Worm (Caenorhabditis elegans): ENCODE results near the gene F17C11.6.

The F17C11.6 gene

ce11 chrV:10954832-10955231 lies at the start of gene F17C11.6:
Gene F17C11.6 (plus strand): TSS chrV:10955121.
- TF ChIP-seq elt-2 (tag; optimal IDR thresholded peaks at IDR 0.05) (peak; percentile 70), pqm-1 (tag; optimal IDR thresholded peaks at IDR 0.05) (peak; percentile 82), lsy-12 (tag; optimal IDR thresholded peaks at IDR 0.05) (no peak)

ce11 chrV:10909071-10909470 lies 45.9 kb upstream of the F17C11.6 start, which contains the start of gene zzz-1:
Gene zzz-1 (minus strand): TSS chrV:10909171.
- TF ChIP-seq elt-1 (tag; optimal IDR thresholded peaks at IDR 0.05) = peak; percentile 86
- TF ChIP-seq unc-39 (tag; optimal IDR thresholded peaks at IDR 0.05) = no peak

- TF ChIP-seq ztf-4 (tag; optimal IDR thresholded peaks at IDR 0.05) (no peak), skn-1 (tag; optimal IDR thresholded peaks at IDR 0.05) (no peak), R02D3.7 (tag; optimal IDR thresholded peaks at IDR 0.05) (no peak), ama-1 (optimal IDR thresholded peaks at IDR 0.05) (no peak), sea-2 (GFP tag; optimal IDR thresholded peaks at IDR 0.05) (no peak), unc-62 (GFP tag; optimal IDR thresholded peaks at IDR 0.05) (no peak), nhr-25 (tag; optimal IDR thresholded peaks at IDR 0.05) (no peak), nfya-1 (tag; optimal IDR thresholded peaks at IDR 0.05; ENCODE audit: insufficient read depth) (no peak), tbx-2 (tag; optimal IDR thresholded peaks at IDR 0.05) (no peak), elt-1 (tag; optimal IDR thresholded peaks at IDR 0.05) (no peak), unc-39 (tag; optimal IDR thresholded peaks at IDR 0.05) (no peak), lin-15B (tag; optimal IDR thresholded peaks at IDR 0.05) (no peak), lsy-12 (tag; optimal IDR thresholded peaks at IDR 0.05) (no peak)
Observed at ce11 chrV:10909959-10910358, 45.0 kb upstream of the F17C11.6 start.

ce11 chrV:10915922-10916321 lies 39.0 kb upstream of the F17C11.6 start:
- TF ChIP-seq elt-3 (tag; optimal IDR thresholded peaks at IDR 0.05) (no peak), ceh-9 (tag; optimal IDR thresholded peaks at IDR 0.05) (no peak), nfya-1 (tag; optimal IDR thresholded peaks at IDR 0.05; ENCODE audit: insufficient read depth) (peak; percentile 15), elt-1 (tag; optimal IDR thresholded peaks at IDR 0.05) (peak; percentile 76), unc-62 (GFP tag; optimal IDR thresholded peaks at IDR 0.05) (peak; percentile 82), lsy-12 (tag; optimal IDR thresholded peaks at IDR 0.05) (no peak), nhr-237 (tag; optimal IDR thresholded peaks at IDR 0.05) (no peak), lin-15B (tag; optimal IDR thresholded peaks at IDR 0.05) (no peak)

- TF ChIP-seq R02D3.7 (tag; optimal IDR thresholded peaks at IDR 0.05) (no peak), nhr-11 (tag; optimal IDR thresholded peaks at IDR 0.05) (no peak), nhr-67 (tag; optimal IDR thresholded peaks at IDR 0.05) (no peak), fkh-2 (tag; optimal IDR thresholded peaks at IDR 0.05) (no peak)
Observed at ce11 chrV:10918373-10918772, 36.5 kb upstream of the F17C11.6 start, which contains the start of gene F58B4.2. Gene F58B4.2 (minus strand): TSS chrV:10918473.

ce11 chrV:10921747-10922146 lies 33.2 kb upstream of the F17C11.6 start, which contains the start of gene nas-31:
Gene nas-31 (minus strand): TSS chrV:10921847.
- TF ChIP-seq egl-5 (tag; optimal IDR thresholded peaks at IDR 0.05) = no peak
- TF ChIP-seq aly-2 (tag; optimal IDR thresholded peaks at IDR 0.05) = no peak
- no peak for TF ChIP-seq lin-39 (tag; optimal IDR thresholded peaks at IDR 0.05)
- no peak for TF ChIP-seq daf-12 (tag; optimal IDR thresholded peaks at IDR 0.05)
- TF ChIP-seq elt-1 (tag; optimal IDR thresholded peaks at IDR 0.05) = no peak
- no peak for TF ChIP-seq nhr-77 (tag; optimal IDR thresholded peaks at IDR 0.05)

- no peak for TF ChIP-seq lin-15B (tag; optimal IDR thresholded peaks at IDR 0.05)
Observed at ce11 chrV:10923229-10923628, 31.7 kb upstream of the F17C11.6 start, which contains the start of gene F58B4.7. Gene F58B4.7 (minus strand): TSS chrV:10923329.

ce11 chrV:10924731-10925130 lies 30.2 kb upstream of the F17C11.6 start, which contains the start of gene F58B4.6:
Gene F58B4.6 (plus strand): TSS chrV:10925031.
- TF ChIP-seq egl-5 (tag; optimal IDR thresholded peaks at IDR 0.05) = no peak
- TF ChIP-seq nhr-237 (tag; optimal IDR thresholded peaks at IDR 0.05) = no peak
- TF ChIP-seq ztf-11 (tag; optimal IDR thresholded peaks at IDR 0.05) = no peak
- TF ChIP-seq hmg-11 (tag; optimal IDR thresholded peaks at IDR 0.05) = no peak
- no peak for TF ChIP-seq tbx-2 (tag; optimal IDR thresholded peaks at IDR 0.05)
- TF ChIP-seq mml-1 (tag; optimal IDR thresholded peaks at IDR 0.05) = no peak
- TF ChIP-seq pha-4 (tag; optimal IDR thresholded peaks at IDR 0.05) = no peak
- no peak for TF ChIP-seq nhr-76 (tag; optimal IDR thresholded peaks at IDR 0.05)
- TF ChIP-seq elt-1 (tag; optimal IDR thresholded peaks at IDR 0.05) = no peak
- TF ChIP-seq ztf-4 (tag; optimal IDR thresholded peaks at IDR 0.05) = no peak
- TF ChIP-seq snpc-4 (tag; optimal IDR thresholded peaks at IDR 0.05) = no peak
- TF ChIP-seq jun-1 (tag; optimal IDR thresholded peaks at IDR 0.05) = no peak
- TF ChIP-seq pqm-1 (tag; optimal IDR thresholded peaks at IDR 0.05) = no peak
- TF ChIP-seq nhr-11 (tag; optimal IDR thresholded peaks at IDR 0.05) = no peak
